Worm (Caenorhabditis elegans): ENCODE results near the gene nhr-210.

ce11 chrV:525040-525439 is 5.7 kb upstream of the nhr-210 start, which contains the start of gene R11G11.16:
- no peak for TF ChIP-seq eor-1 (tag; optimal IDR thresholded peaks at IDR 0.05)
- no peak for TF ChIP-seq pqm-1 (tag; optimal IDR thresholded peaks at IDR 0.05)

All from whole organism, L3 larva.